Fruit fly (Drosophila melanogaster) whole organism, pupa: ENCODE measurements around the gene path.
A peak's percentile ranks its signal among the peaks of the same experiment; 100 is the strongest.

Experiments used
- CG10348 ChIP-seq: fragments of 200-800 bp; sonication (Bioruptor generic); IDR thresholded peaks from 2 replicates; pipeline ENCODE4 v1.3.6; 2022; ENCODE audit warnings: missing biosample characterization, missing genetic modification characterization
- CG12605 ChIP-seq: fragments of 200-800 bp; sonication (Bioruptor generic); IDR thresholded peaks from 2 replicates; pipeline ENCODE4 v1.3.6; 2022; ENCODE audit warnings: missing biosample characterization, missing genetic modification characterization
- CG13204 ChIP-seq: fragments of 200-800 bp; sonication (Bioruptor generic); optimal IDR thresholded peaks from 2 replicates; lab custom pipeline; 2018; ENCODE audit warnings: missing biosample characterization, mild to moderate bottlenecking, missing genetic modification characterization, moderate library complexity
- CG14655 ChIP-seq: fragments of 200-800 bp; sonication (Bioruptor generic); optimal IDR thresholded peaks from 3 replicates; lab custom pipeline; 2017; ENCODE audit warnings: mild to moderate bottlenecking, missing biosample characterization, missing genetic modification reagents, missing genetic modification characterization
- CG15710 ChIP-seq: fragments of 200-800 bp; sonication (Bioruptor generic); optimal IDR thresholded peaks from 2 replicates; lab custom pipeline; 2018; ENCODE audit warnings: missing biosample characterization, mild to moderate bottlenecking, missing genetic modification characterization, moderate library complexity
- CG17806 ChIP-seq: fragments of 200-800 bp; sonication (Bioruptor generic); optimal IDR thresholded peaks from 2 replicates; lab custom pipeline; 2018; ENCODE audit warnings: missing biosample characterization, mild to moderate bottlenecking, missing genetic modification characterization, moderate library complexity
- CG32121 ChIP-seq: fragments of 200-800 bp; sonication (Bioruptor generic); IDR thresholded peaks from 2 replicates; pipeline ENCODE4 v1.3.6; 2022; ENCODE audit warnings: missing biosample characterization, missing genetic modification characterization
- CG34367 ChIP-seq: fragments of 200-800 bp; sonication (Bioruptor generic); optimal IDR thresholded peaks from 2 replicates; lab custom pipeline; 2018; ENCODE audit warnings: missing biosample characterization, mild to moderate bottlenecking, missing genetic modification characterization
- CG4496 ChIP-seq: fragments of 200-800 bp; sonication (Bioruptor generic); IDR thresholded peaks from 3 replicates; pipeline ENCODE4 v1.3.6; 2022; ENCODE audit warnings: missing biosample characterization, missing genetic modification characterization
- CG8159 ChIP-seq: fragments of 200-800 bp; sonication (Bioruptor generic); optimal IDR thresholded peaks from 3 replicates; lab custom pipeline; 2018; ENCODE audit warnings: missing biosample characterization, mild to moderate bottlenecking, missing genetic modification characterization, moderate library complexity
- CG8301 ChIP-seq: fragments of 200-800 bp; sonication (Bioruptor generic); optimal IDR thresholded peaks from 2 replicates; lab custom pipeline; 2018; ENCODE audit warnings: missing biosample characterization, mild to moderate bottlenecking, missing genetic modification characterization
- CG9948 ChIP-seq: fragments of 200-800 bp; sonication (Bioruptor generic); optimal IDR thresholded peaks from 2 replicates; lab custom pipeline; 2018; ENCODE audit warnings: missing biosample characterization, mild to moderate bottlenecking, missing genetic modification characterization, moderate library complexity
- D1 ChIP-seq: fragments of 200-800 bp; sonication (Bioruptor generic); optimal IDR thresholded peaks from 2 replicates; lab custom pipeline; 2018; ENCODE audit warnings: missing biosample characterization, mild to moderate bottlenecking, missing genetic modification characterization, moderate library complexity
- EcR ChIP-seq: fragments of 200-800 bp; sonication (Bioruptor generic); optimal IDR thresholded peaks from 3 replicates; lab custom pipeline; 2019; ENCODE audit warnings: missing biosample characterization, missing genetic modification characterization, mild to moderate bottlenecking, moderate library complexity, missing genetic modification reagents
- Ets98B ChIP-seq: fragments of 200-800 bp; sonication (Bioruptor generic); IDR thresholded peaks from 2 replicates; pipeline ENCODE4 v1.3.6; 2022; ENCODE audit warnings: missing biosample characterization, missing genetic modification characterization
- Pif1A ChIP-seq: fragments of 200-800 bp; sonication (Bioruptor generic); optimal IDR thresholded peaks from 3 replicates; lab custom pipeline; 2016; ENCODE audit warnings: missing biosample characterization, missing genetic modification characterization
- Pif1B ChIP-seq: fragments of 200-800 bp; sonication (Bioruptor generic); optimal IDR thresholded peaks from 3 replicates; lab custom pipeline; 2016; ENCODE audit warnings: missing biosample characterization, missing genetic modification characterization
- Snoo ChIP-seq: fragments of 200-800 bp; sonication (Bioruptor generic); optimal IDR thresholded peaks from 3 replicates; lab custom pipeline; 2017; ENCODE audit warnings: missing biosample characterization, mild to moderate bottlenecking, missing genetic modification characterization, inconsistent platforms
- fd96Ca ChIP-seq: fragments of 200-800 bp; sonication (Bioruptor generic); IDR thresholded peaks from 3 replicates; pipeline ENCODE4 v1.3.6; 2022; ENCODE audit warnings: missing biosample characterization, missing genetic modification characterization
- gl ChIP-seq: fragments of 200-800 bp; sonication (Bioruptor generic); optimal IDR thresholded peaks from 2 replicates; lab custom pipeline; 2018; ENCODE audit warnings: missing biosample characterization, mild to moderate bottlenecking, missing genetic modification characterization
- rn ChIP-seq: fragments of 200-800 bp; sonication (Bioruptor generic); IDR thresholded peaks from 2 replicates; pipeline ENCODE4 v1.3.6; 2022; ENCODE audit warnings: missing biosample characterization, missing genetic modification characterization

Gene path

dm6 chr3L:9462247-9462769 is 42.8 kb downstream of the path start:
- TF ChIP-seq gl (tag; lab: Kevin White, UChicago) (peak; percentile 62), CG10348 (GFP tag; lab: Robert Waterston, UW) (peak; percentile 52; the same call in 1 of the 2 replicates), CG9948 (tag; lab: Kevin White, UChicago) (peak; percentile 88), Pif1B (GFP tag; lab: Kevin White, UChicago) (peak; percentile 87), CG32121 (peak; percentile 90), D1 (tag; lab: Kevin White, UChicago) (peak; percentile 93), rn (no peak), CG15710 (tag; lab: Kevin White, UChicago) (peak; percentile 91), Ets98B (GFP tag; lab: Robert Waterston, UW) (peak; percentile 91), CG8159 (tag; lab: Kevin White, UChicago) (peak; percentile 94), EcR (GFP tag; lab: Kevin White, UChicago) (no peak), CG17806 (tag; lab: Kevin White, UChicago) (peak; percentile 90), CG34367 (peak; percentile 90), CG4496 (GFP tag; lab: Robert Waterston, UW) (peak; percentile 92), CG8301 (peak; percentile 96), Pif1A (GFP tag; lab: Kevin White, UChicago) (peak; percentile 94), Snoo (tag; lab: Kevin White, UChicago) (peak; percentile 89), fd96Ca (GFP tag; lab: Robert Waterston, UW) (no peak), CG14655 (GFP tag; lab: Kevin White, UChicago) (peak; percentile 96), CG12605 (GFP tag; lab: Robert Waterston, UW) (peak; percentile 66), CG13204 (GFP tag; lab: Kevin White, UChicago) (peak; percentile 49)

DNA sequence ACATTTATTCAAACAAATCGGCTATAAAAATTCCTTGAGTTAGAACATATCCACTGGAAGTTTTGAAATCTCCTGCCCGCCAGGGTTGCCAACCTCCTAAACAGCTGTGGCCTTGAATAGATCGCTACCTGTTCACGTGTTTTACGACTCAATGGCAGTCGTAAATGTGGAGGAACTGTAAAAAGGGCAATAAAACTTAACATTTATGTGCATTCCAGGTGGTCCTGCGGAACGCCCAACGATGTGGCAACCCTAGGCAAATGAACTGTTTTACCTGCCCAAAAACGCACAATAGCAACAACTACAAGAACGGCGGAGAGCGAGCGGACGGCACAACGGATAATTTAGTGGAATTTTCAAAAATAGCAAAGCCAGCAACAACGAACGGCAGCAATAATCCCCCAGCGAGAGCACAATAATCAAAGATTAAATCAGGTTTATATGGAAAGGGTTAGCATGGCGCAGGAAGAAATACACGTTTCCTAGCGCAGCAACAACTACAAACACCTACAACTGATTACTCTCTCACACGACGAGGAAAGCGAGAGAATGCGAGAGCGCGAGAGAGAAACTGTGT is 43.4 kb downstream of the path start:
- TF ChIP-seq CG8301 (no peak), CG15710 (tag; lab: Kevin White, UChicago) (no peak), Ets98B (GFP tag; lab: Robert Waterston, UW) (no peak), CG10348 (GFP tag; lab: Robert Waterston, UW) (no peak), CG12605 (GFP tag; lab: Robert Waterston, UW) (no peak), CG14655 (GFP tag; lab: Kevin White, UChicago) (no peak), CG34367 (peak; percentile 36), CG4496 (GFP tag; lab: Robert Waterston, UW) (peak; percentile 69; the same call in 2 of the 3 replicates), Pif1A (GFP tag; lab: Kevin White, UChicago) (no peak), fd96Ca (GFP tag; lab: Robert Waterston, UW) (peak; percentile 47; the same call in 2 of the 3 replicates), CG17806 (tag; lab: Kevin White, UChicago) (peak; percentile 30), D1 (tag; lab: Kevin White, UChicago) (no peak), CG9948 (tag; lab: Kevin White, UChicago) (peak; percentile 7), rn (0 out of 2 replicates have a peak, but pooled peaks have one; percentile 28), EcR (GFP tag; lab: Kevin White, UChicago) (peak; percentile 81), Snoo (tag; lab: Kevin White, UChicago) (no peak), gl (tag; lab: Kevin White, UChicago) (no peak), CG32121 (peak; percentile 36)

- no peak for TF ChIP-seq gl (tag; lab: Kevin White, UChicago)
- TF ChIP-seq CG12605 (GFP tag; lab: Robert Waterston, UW) = no peak
- peak; percentile 75; the same call in 2 of the 3 replicates for TF ChIP-seq fd96Ca (GFP tag; lab: Robert Waterston, UW)
- TF ChIP-seq CG34367 = peak; percentile 54
- TF ChIP-seq Ets98B (GFP tag; lab: Robert Waterston, UW) = peak; percentile 47
- peak; percentile 74 for TF ChIP-seq Pif1B (GFP tag; lab: Kevin White, UChicago)
- TF ChIP-seq Pif1A (GFP tag; lab: Kevin White, UChicago) = peak; percentile 70
- TF ChIP-seq CG14655 (GFP tag; lab: Kevin White, UChicago) = peak; percentile 63
- TF ChIP-seq CG8159 (tag; lab: Kevin White, UChicago) = peak; percentile 66
- peak; percentile 73 for TF ChIP-seq Snoo (tag; lab: Kevin White, UChicago)
- TF ChIP-seq CG8301 = peak; percentile 50
- peak; percentile 39; the same call in 1 of the 2 replicates for TF ChIP-seq rn
- peak; percentile 71 for TF ChIP-seq CG4496 (GFP tag; lab: Robert Waterston, UW)
- peak; percentile 57 for TF ChIP-seq CG17806 (tag; lab: Kevin White, UChicago)
- peak; percentile 68 for TF ChIP-seq CG15710 (tag; lab: Kevin White, UChicago)
- peak; percentile 73 for TF ChIP-seq CG32121
- TF ChIP-seq CG10348 (GFP tag; lab: Robert Waterston, UW) = no peak
- TF ChIP-seq D1 (tag; lab: Kevin White, UChicago) = no peak
- TF ChIP-seq CG13204 (GFP tag; lab: Kevin White, UChicago) = peak; percentile 37
- TF ChIP-seq EcR (GFP tag; lab: Kevin White, UChicago) = peak; percentile 75
- TF ChIP-seq CG9948 (tag; lab: Kevin White, UChicago) = peak; percentile 54
Measured at dm6 chr3L:9460775-9461491, 44.2 kb downstream of the path start, which contains the start of the genes CG3434 and CG44838. Gene CG3434 (minus strand): TSS chr3L:9460799. Gene CG44838 (plus strand): TSS chr3L:9461050.

DNA sequence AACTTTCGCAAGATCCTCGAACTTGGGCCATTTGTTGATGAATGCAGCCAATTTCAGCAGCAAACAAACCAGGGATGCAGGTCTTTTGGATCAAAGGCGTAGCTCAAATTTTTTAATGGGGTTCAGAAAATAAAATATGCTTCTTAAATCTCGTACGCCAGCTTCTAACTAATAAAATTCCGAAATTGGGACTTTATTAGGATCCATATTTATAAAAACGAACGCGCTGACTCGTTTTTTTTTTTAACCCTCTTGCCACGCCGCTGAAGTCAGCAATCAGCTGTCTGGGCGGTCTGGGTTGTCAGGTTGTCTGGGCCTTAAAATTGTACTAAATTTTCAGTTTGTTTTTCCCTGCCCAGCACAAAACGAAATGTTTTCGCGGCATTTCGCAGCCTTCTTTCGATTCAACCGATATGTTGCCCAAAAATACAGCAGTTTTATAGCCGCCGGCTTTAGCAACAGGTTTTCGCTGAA is 47.5 kb downstream of the path start, which contains the start of gene CG3437:
Gene CG3437, minus strand, starts transcription at position 51 of the 474 bp plus-strand sequence.
- TF ChIP-seq CG10348 (GFP tag; lab: Robert Waterston, UW) (peak; percentile 99), Pif1B (GFP tag; lab: Kevin White, UChicago) (peak; percentile 99), CG32121 (peak; percentile 100), CG12605 (GFP tag; lab: Robert Waterston, UW) (peak; percentile 100), CG8301 (peak; percentile 100), fd96Ca (GFP tag; lab: Robert Waterston, UW) (peak; percentile 100), CG13204 (GFP tag; lab: Kevin White, UChicago) (peak; percentile 98), Snoo (tag; lab: Kevin White, UChicago) (peak; percentile 99), gl (tag; lab: Kevin White, UChicago) (peak; percentile 98), CG4496 (GFP tag; lab: Robert Waterston, UW) (peak; percentile 100), CG34367 (peak; percentile 99), CG17806 (tag; lab: Kevin White, UChicago) (peak; percentile 99), EcR (GFP tag; lab: Kevin White, UChicago) (peak; percentile 56), Pif1A (GFP tag; lab: Kevin White, UChicago) (peak; percentile 100), CG8159 (tag; lab: Kevin White, UChicago) (peak; percentile 99), CG14655 (GFP tag; lab: Kevin White, UChicago) (peak; percentile 100), Ets98B (GFP tag; lab: Robert Waterston, UW) (peak; percentile 100), D1 (tag; lab: Kevin White, UChicago) (no peak), CG9948 (tag; lab: Kevin White, UChicago) (peak; percentile 100), CG15710 (tag; lab: Kevin White, UChicago) (peak; percentile 100), rn (peak; percentile 100)
